Fruit fly (Drosophila melanogaster): Measurements from ENCODE around the gene CG14568.

Gene CG14568

dm6 chr3L:21685753-21686152, 47.5 kb downstream of the CG14568 start (continued):
- TF ChIP-seq Sox15 (GFP tag; optimal IDR thresholded peaks at IDR 0.05) (peak; percentile 34), CG8319 (GFP tag; optimal IDR thresholded peaks at IDR 0.05) (peak; percentile 25), CG11762 (GFP tag; optimal IDR thresholded peaks at IDR 0.05; ENCODE audit: insufficient read depth) (peak; percentile 52), Gug (GFP tag; IDR thresholded peaks at IDR 0.05) (no peak), topi (GFP tag; optimal IDR thresholded peaks at IDR 0.05) (peak; percentile 3), esn (GFP tag; optimal IDR thresholded peaks at IDR 0.05) (peak; percentile 34), CG10631 (GFP tag; optimal IDR thresholded peaks at IDR 0.05) (peak; percentile 84), acj6 (GFP tag; optimal IDR thresholded peaks at IDR 0.05) (peak; percentile 79), Ets96B (tag; optimal IDR thresholded peaks at IDR 0.05) (peak; percentile 91), CG32006 (GFP tag; optimal IDR thresholded peaks at IDR 0.05) (peak; percentile 62), CG34406 (GFP tag; optimal IDR thresholded peaks at IDR 0.05) (peak; percentile 54)

DNA sequence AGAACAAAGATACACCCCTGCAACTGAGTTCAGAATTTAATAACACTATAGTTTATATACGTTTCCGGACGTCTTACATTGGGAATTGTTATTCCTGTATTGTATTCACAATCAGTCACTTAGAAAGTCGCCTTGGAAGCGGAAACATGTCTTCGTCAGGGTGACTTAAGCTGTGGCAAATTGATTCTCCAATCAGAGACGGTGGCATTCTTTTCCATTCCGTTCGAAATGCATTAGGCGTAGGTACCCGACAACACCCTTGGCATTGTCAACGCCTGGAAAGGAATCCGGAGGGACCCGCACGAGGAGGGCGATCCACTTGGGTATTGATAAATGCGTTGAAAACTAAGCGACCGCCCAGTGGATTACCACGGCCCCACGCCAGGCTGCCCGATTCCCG, 49.3 kb downstream of the CG14568 start, which contains the start of gene Sfp78E:
Sfp78E (minus strand) TSS at position 101 of the 400 bp plus-strand sequence.
- no peak for TF ChIP-seq CG31627 (GFP tag; optimal IDR thresholded peaks at IDR 0.05)
- no peak for TF ChIP-seq Met (GFP tag; optimal IDR thresholded peaks at IDR 0.05)
- no peak for TF ChIP-seq CG10669 (GFP tag; optimal IDR thresholded peaks at IDR 0.05)
- TF ChIP-seq svp (GFP tag): no peak
- TF ChIP-seq Eip75B (GFP tag; optimal IDR thresholded peaks at IDR 0.05): no peak
- TF ChIP-seq CG6276 (GFP tag; optimal IDR thresholded peaks at IDR 0.05): no peak
- no peak for TF ChIP-seq eg (GFP tag; IDR thresholded peaks at IDR 0.05)
- TF ChIP-seq Hr38 (GFP tag; optimal IDR thresholded peaks at IDR 0.05): no peak
- TF ChIP-seq lz (GFP tag; optimal IDR thresholded peaks at IDR 0.05): no peak
- no peak for TF ChIP-seq Sox102F (GFP tag; optimal IDR thresholded peaks at IDR 0.05)
- no peak for TF ChIP-seq ss (GFP tag; optimal IDR thresholded peaks at IDR 0.05)
- no peak for TF ChIP-seq CG15336 (GFP tag; IDR thresholded peaks at IDR 0.05)
- TF ChIP-seq CG1621 (tag; optimal IDR thresholded peaks at IDR 0.05): no peak
- no peak for TF ChIP-seq Ets96B (tag; optimal IDR thresholded peaks at IDR 0.05)
- no peak for TF ChIP-seq Blimp-1 (GFP tag; optimal IDR thresholded peaks at IDR 0.05)
- no peak for TF ChIP-seq CG10631 (GFP tag; optimal IDR thresholded peaks at IDR 0.05)
- TF ChIP-seq CG3032 (tag; optimal IDR thresholded peaks at IDR 0.05): no peak

Data from whole organism, prepupa.